Fruit fly (Drosophila melanogaster) ovary, adult (tissue): Measurements from ENCODE around the gene CG33223.

Experiments used
- CG17801 ChIP-seq: fragments of 200-800 bp; optimal IDR thresholded peaks from 2 replicates; lab custom pipeline; 2019; ENCODE audit warnings: missing biosample characterization, mild to moderate bottlenecking, missing genetic modification characterization, moderate library complexity; ENCODE audit not compliant: partially characterized antibody

Gene CG33223

dm6 chrX:8470588-8470987 lies 13.1 kb downstream of the CG33223 start, which contains the start of gene Cp7Fa:
TSS of gene Cp7Fa (plus strand) at chrX:8470888.
- TF ChIP-seq CG17801: no peak

- no peak for TF ChIP-seq CG17801
These were observed 14.1 kb downstream of the CG33223 start for dm6 chrX:8469606-8470005.

- no peak for TF ChIP-seq CG17801
These were observed 14.7 kb downstream of the CG33223 start, which contains the start of gene CG12116 for dm6 chrX:8468962-8469459. TSS of gene CG12116 (minus strand) at chrX:8469012.

dm6 chrX:8466729-8467215 lies 16.9 kb downstream of the CG33223 start:
- TF ChIP-seq CG17801: no peak

dm6 chrX:8464378-8465036 lies 19.2 kb downstream of the CG33223 start, which contains the start of gene Sptr:
TSS of gene Sptr (minus strand) at chrX:8464438.
- TF ChIP-seq CG17801: no peak

- TF ChIP-seq CG17801: no peak
These were observed 22.5 kb downstream of the CG33223 start, which contains the start of gene Es2 for dm6 chrX:8461147-8461546. TSS of gene Es2 (plus strand) at chrX:8461479.

- TF ChIP-seq CG17801: no peak
These were observed 23.0 kb downstream of the CG33223 start, which contains the start of gene CG15347 for dm6 chrX:8460686-8461085. TSS of gene CG15347 (minus strand) at chrX:8460898.

dm6 chrX:8460232-8460631 lies 23.5 kb downstream of the CG33223 start:
- no peak for TF ChIP-seq CG17801

- TF ChIP-seq CG17801: no peak
These were observed 24.1 kb downstream of the CG33223 start for dm6 chrX:8459452-8460040.

- TF ChIP-seq CG17801: no peak
These were observed 26.2 kb downstream of the CG33223 start, which contains the start of gene CG32713 for dm6 chrX:8457532-8457931. TSS of gene CG32713 (minus strand) at chrX:8457632.

- peak; percentile 89 for TF ChIP-seq CG17801
These were observed 28.6 kb downstream of the CG33223 start, which contains the start of gene org-1 for dm6 chrX:8455019-8455555. TSS of gene org-1 (minus strand) at chrX:8455069.

- no peak for TF ChIP-seq CG17801
These were observed 31.5 kb downstream of the CG33223 start for dm6 chrX:8452163-8452562.

dm6 chrX:8450214-8450904 lies 33.3 kb downstream of the CG33223 start:
- TF ChIP-seq CG17801: no peak

dm6 chrX:8448171-8448570 lies 35.5 kb downstream of the CG33223 start:
- no peak for TF ChIP-seq CG17801

dm6 chrX:8447166-8447565 lies 36.5 kb downstream of the CG33223 start:
- TF ChIP-seq CG17801: no peak

dm6 chrX:8444883-8445572 lies 38.7 kb downstream of the CG33223 start:
- TF ChIP-seq CG17801: peak; percentile 9
